Worm (Caenorhabditis elegans): ENCODE measurements around the gene ZC13.1.
A peak's percentile ranks its signal among the peaks of the same experiment; 100 is the strongest.

ZC13.1 gene

DNA sequence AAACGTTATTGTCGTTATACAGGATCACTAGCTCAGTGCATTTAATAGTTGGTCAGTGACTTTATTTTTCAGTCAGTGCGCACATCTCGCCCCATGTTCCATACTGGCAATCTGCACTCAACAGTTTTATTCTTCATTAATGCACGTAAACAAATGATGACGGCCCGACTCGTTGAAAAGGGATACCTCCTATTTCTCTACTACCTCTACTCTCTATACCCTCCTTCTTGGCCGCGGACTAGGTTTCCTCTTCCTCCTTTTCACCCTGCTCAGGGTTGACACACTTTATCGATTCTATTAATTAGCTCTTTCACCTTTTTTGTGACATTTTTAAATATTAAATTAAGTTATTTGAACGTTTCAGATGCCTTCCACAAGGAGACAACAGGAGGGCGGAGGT, 38.5 kb downstream of the ZC13.1 start, which contains the start of gene sel-12:
Gene sel-12, plus strand, starts transcription at position 358 of the 400 bp plus-strand sequence.
- TF ChIP-seq daf-12 (tag; optimal IDR thresholded peaks at IDR 0.05) = no peak
- TF ChIP-seq mml-1 (tag; optimal IDR thresholded peaks at IDR 0.05) = no peak
- TF ChIP-seq nhr-23 (tag; optimal IDR thresholded peaks at IDR 0.05) = no peak
- no peak for TF ChIP-seq fkh-10 (GFP tag; optimal IDR thresholded peaks at IDR 0.05)
- no peak for TF ChIP-seq mdl-1 (tag; optimal IDR thresholded peaks at IDR 0.05)
- no peak for TF ChIP-seq lin-39 (tag; optimal IDR thresholded peaks at IDR 0.05)
- peak; percentile 34 for TF ChIP-seq nfya-1 (tag; optimal IDR thresholded peaks at IDR 0.05; ENCODE audit: insufficient read depth)
- no peak for TF ChIP-seq ceh-16 (tag; optimal IDR thresholded peaks at IDR 0.05)
- no peak for TF ChIP-seq nhr-77 (tag; optimal IDR thresholded peaks at IDR 0.05)
- TF ChIP-seq zag-1 (tag; optimal IDR thresholded peaks at IDR 0.05) = no peak
- no peak for TF ChIP-seq eor-1 (tag; optimal IDR thresholded peaks at IDR 0.05)
- no peak for TF ChIP-seq snpc-4 (tag; optimal IDR thresholded peaks at IDR 0.05)
- TF ChIP-seq hmg-11 (tag; optimal IDR thresholded peaks at IDR 0.05) = peak; percentile 17
- TF ChIP-seq R02D3.7 (tag; optimal IDR thresholded peaks at IDR 0.05) = no peak
- TF ChIP-seq fos-1 (tag; optimal IDR thresholded peaks at IDR 0.05) = no peak
- TF ChIP-seq skn-1 (tag; optimal IDR thresholded peaks at IDR 0.05) = peak; percentile 48
- no peak for TF ChIP-seq nhr-11 (tag; optimal IDR thresholded peaks at IDR 0.05)
- TF ChIP-seq nhr-28 (tag; optimal IDR thresholded peaks at IDR 0.05) = no peak
- TF ChIP-seq nhr-76 (tag; optimal IDR thresholded peaks at IDR 0.05) = no peak
- TF ChIP-seq ZK546.5 (tag; optimal IDR thresholded peaks at IDR 0.05) = no peak
- TF ChIP-seq fkh-2 (tag; optimal IDR thresholded peaks at IDR 0.05) = no peak

DNA sequence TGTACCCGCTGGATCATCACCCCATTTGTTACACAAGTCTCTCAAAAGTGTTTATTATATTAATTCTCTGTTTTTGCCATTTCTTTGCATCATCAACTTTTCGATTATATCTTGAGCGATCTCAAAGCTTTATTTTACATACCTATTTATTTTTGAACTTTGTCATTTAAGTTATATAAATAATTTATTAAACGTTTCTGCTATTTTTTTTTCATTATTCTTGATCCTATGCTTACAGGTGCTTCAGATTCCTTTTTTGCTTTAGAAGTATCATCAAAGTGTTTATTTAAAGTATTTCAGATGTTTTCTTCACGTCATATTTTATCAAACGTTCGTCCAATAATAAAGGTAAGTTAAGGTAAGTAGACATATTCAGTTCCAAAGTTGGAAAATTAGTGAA, 41.1 kb downstream of the ZC13.1 start, which contains the start of gene F35H12.5:
Gene F35H12.5, plus strand, starts transcription at position 301 of the 400 bp plus-strand sequence.
- TF ChIP-seq ceh-28 (tag; optimal IDR thresholded peaks at IDR 0.05) = no peak

DNA sequence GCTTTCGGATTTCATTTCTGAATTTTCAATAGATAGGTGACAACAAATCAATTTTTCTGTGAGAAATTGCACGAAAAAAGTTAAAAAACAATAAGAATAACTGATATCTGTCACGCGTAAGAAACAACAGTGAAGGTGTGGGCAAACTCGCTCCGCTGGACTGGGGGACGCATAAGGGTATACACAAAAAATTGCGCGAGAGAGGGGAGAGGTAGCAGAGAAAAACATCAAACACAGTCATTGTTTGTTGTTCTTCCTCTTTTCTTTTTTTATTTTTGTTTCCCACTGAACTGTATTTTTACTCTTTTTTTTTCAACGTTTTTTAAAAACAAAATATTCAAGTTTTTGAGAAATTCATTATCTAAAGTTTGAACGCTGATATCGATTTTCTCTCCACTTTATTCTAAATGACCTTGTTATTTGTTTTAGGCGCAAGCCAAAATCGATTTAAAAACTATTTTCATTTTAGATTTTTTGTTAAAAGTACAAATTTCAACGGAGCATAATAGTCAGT, 47.5 kb downstream of the ZC13.1 start, which contains the start of the genes pifk-1 and tbc-11:
Gene pifk-1, minus strand, starts transcription at position 17 of the 514 bp plus-strand sequence.
Gene tbc-11, plus strand, starts transcription at position 464 of the 514 bp plus-strand sequence.
- peak; percentile 66 for TF ChIP-seq lin-15B (tag; optimal IDR thresholded peaks at IDR 0.05)
- TF ChIP-seq ceh-9 (tag; optimal IDR thresholded peaks at IDR 0.05) = no peak
- TF ChIP-seq jun-1 (tag; optimal IDR thresholded peaks at IDR 0.05) = peak; percentile 0
- TF ChIP-seq pqm-1 (tag; optimal IDR thresholded peaks at IDR 0.05) = peak; percentile 74
- TF ChIP-seq unc-62 (GFP tag; optimal IDR thresholded peaks at IDR 0.05) = no peak
- peak; percentile 63 for TF ChIP-seq nfya-1 (tag; optimal IDR thresholded peaks at IDR 0.05; ENCODE audit: insufficient read depth)
- no peak for TF ChIP-seq egl-5 (tag; optimal IDR thresholded peaks at IDR 0.05)
- peak; percentile 42 for TF ChIP-seq hmg-11 (tag; optimal IDR thresholded peaks at IDR 0.05)
- TF ChIP-seq ztf-4 (tag; optimal IDR thresholded peaks at IDR 0.05) = no peak
- TF ChIP-seq nhr-67 (tag; optimal IDR thresholded peaks at IDR 0.05) = no peak
- TF ChIP-seq ceh-82 (tag; optimal IDR thresholded peaks at IDR 0.05) = no peak
- TF ChIP-seq nhr-43 (tag; optimal IDR thresholded peaks at IDR 0.05; ENCODE audit: poor library complexity, severe bottlenecking) = no peak
- TF ChIP-seq nhr-77 (tag; optimal IDR thresholded peaks at IDR 0.05) = no peak
- TF ChIP-seq skn-1 (tag; optimal IDR thresholded peaks at IDR 0.05) = peak; percentile 66
- peak; percentile 21 for TF ChIP-seq ama-1 (optimal IDR thresholded peaks at IDR 0.05)
- peak; percentile 95 for TF ChIP-seq pha-4 (tag; optimal IDR thresholded peaks at IDR 0.05)
- TF ChIP-seq elt-2 (tag; optimal IDR thresholded peaks at IDR 0.05) = peak; percentile 50
- peak; percentile 61 for TF ChIP-seq nhr-25 (tag; optimal IDR thresholded peaks at IDR 0.05)
- no peak for TF ChIP-seq nhr-12 (tag; optimal IDR thresholded peaks at IDR 0.05)
- no peak for TF ChIP-seq fkh-10 (GFP tag; optimal IDR thresholded peaks at IDR 0.05)
- TF ChIP-seq lin-39 (tag; optimal IDR thresholded peaks at IDR 0.05) = peak; percentile 41
- TF ChIP-seq elt-3 (tag; optimal IDR thresholded peaks at IDR 0.05) = no peak
- TF ChIP-seq nhr-23 (tag; optimal IDR thresholded peaks at IDR 0.05) = peak; percentile 62
- peak; percentile 64 for TF ChIP-seq snpc-4 (tag; optimal IDR thresholded peaks at IDR 0.05)
- no peak for TF ChIP-seq mdl-1 (tag; optimal IDR thresholded peaks at IDR 0.05)

DNA sequence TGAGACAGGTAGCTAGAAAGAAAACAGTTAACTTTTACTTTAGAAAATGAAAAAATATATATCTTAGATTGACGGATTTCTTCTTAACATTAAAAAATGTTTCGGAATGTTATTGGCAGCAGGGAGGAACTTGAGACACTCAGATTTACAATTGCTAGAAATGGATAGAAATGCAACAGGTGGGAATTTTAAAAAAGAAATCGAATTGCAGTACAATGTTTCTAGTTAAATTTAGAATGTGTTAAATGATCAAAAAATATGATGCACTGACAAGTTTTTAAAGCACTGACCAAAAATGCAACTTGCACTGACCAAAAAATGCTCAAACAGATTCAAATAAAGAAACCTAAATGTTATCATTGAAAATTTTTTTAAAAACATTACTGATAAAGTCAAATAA, 49.1 kb downstream of the ZC13.1 start:
- TF ChIP-seq elt-1 (tag; optimal IDR thresholded peaks at IDR 0.05) (no peak), nhr-23 (tag; optimal IDR thresholded peaks at IDR 0.05) (no peak), nhr-77 (tag; optimal IDR thresholded peaks at IDR 0.05) (no peak), pqm-1 (tag; optimal IDR thresholded peaks at IDR 0.05) (no peak), hmg-11 (tag; optimal IDR thresholded peaks at IDR 0.05) (no peak), nhr-43 (tag; optimal IDR thresholded peaks at IDR 0.05; ENCODE audit: poor library complexity, severe bottlenecking) (no peak), nhr-237 (tag; optimal IDR thresholded peaks at IDR 0.05) (no peak), egl-27 (tag; optimal IDR thresholded peaks at IDR 0.05) (no peak)
